Worm (Caenorhabditis elegans) whole organism, midembryonic: ENCODE data around the gene dlst-1.

ENCODE experiments used
- cog-1 ChIP-seq: sonication (generic microtip); optimal IDR thresholded peaks from 2 replicates; lab custom pipeline; 2016; ENCODE audit warnings: missing genetic modification characterization, missing compliant biosample characterization
- tab-1 ChIP-seq: fragments of 200-800 bp; sonication (Bioruptor generic); IDR thresholded peaks from 2 replicates; pipeline ENCODE4 v1.3.6; 2022; ENCODE audit warnings: missing genetic modification characterization, missing compliant biosample characterization

- TF ChIP-seq tab-1 (GFP tag; lab: Robert Waterston, UW): no peak
- TF ChIP-seq cog-1 (tag; lab: Kevin White, UChicago): no peak
These were observed 46.4 kb downstream of the dlst-1 start for ce11 chrV:6662505-6662904.
